Fruit fly (Drosophila melanogaster): Measurements from ENCODE around the gene CG33725.

Gene CG33725

DNA sequence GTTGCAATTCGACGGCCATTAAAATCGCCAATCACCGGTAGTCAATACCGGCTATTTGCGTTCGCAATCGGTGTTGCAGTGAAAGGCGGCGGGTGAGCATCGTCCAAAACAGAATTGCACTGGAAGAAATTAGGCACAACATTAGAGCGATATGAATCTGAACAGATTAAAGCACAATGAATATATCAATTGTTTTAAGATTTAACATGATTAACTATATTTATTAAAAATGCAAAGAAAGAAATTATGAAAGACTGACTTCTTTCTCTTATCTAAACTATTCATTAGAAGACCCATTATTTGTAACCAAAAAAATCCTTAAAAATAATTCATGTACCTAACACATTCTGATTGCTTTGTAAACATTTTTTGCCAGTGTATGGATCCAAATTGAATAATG, 34.9 kb upstream of the CG33725 start:
- TF ChIP-seq Hnf4 (GFP tag; optimal IDR thresholded peaks at IDR 0.05) (no peak), pan (optimal IDR thresholded peaks at IDR 0.05) (no peak)

DNA sequence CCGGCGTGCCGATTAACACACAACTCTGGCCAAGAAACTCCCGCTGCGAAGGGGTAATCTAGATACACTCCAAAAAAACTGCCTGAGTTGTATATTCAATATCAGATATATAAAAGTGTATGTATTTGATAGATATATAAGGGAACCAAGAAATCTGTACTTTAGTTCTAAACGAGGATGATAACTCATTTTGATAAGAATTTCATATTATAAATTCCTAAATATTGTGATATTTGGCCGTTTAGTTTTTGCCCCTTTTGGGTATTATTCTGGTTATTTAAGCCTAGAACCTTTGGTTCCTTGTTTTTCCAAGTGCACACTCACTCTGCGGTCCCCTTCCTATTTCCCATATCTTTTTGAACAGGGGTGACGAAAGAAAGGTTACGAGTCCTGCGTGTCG, 28.9 kb upstream of the CG33725 start:
- TF ChIP-seq lola (GFP tag; optimal IDR thresholded peaks at IDR 0.05) (no peak), Abd-B (GFP tag; optimal IDR thresholded peaks at IDR 0.05) (no peak), fru (GFP tag; optimal IDR thresholded peaks at IDR 0.05) (no peak), usp (GFP tag; optimal IDR thresholded peaks at IDR 0.05) (no peak), woc (GFP tag; optimal IDR thresholded peaks at IDR 0.05) (no peak), sage (GFP tag; optimal IDR thresholded peaks at IDR 0.05) (no peak), dsf (GFP tag; optimal IDR thresholded peaks at IDR 0.05; ENCODE audit: borderline replicate concordance) (no peak), br (GFP tag; optimal IDR thresholded peaks at IDR 0.05) (no peak)

DNA sequence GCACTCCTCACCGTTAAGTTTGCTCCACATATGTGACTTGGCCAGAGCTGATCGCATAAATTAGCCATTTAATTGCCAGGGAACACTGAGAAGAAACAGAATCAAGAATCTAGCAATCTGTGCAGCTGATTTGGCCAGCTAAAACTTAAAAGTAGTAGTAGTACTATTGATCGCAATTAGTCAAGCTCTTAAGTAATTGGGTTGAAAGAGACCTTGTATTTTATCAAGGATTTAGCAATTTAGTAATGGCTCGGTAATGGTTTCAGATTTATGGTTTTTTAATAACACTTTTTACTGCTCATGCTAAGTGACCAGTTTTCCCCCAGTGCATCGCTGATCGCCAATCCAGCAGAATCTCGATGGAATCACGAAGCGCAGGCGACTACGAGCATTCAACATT, 27.4 kb upstream of the CG33725 start:
- TF ChIP-seq GATAd (GFP tag; optimal IDR thresholded peaks at IDR 0.05), result no peak
- no peak for TF ChIP-seq foxo (GFP tag; optimal IDR thresholded peaks at IDR 0.05)
- no peak for TF ChIP-seq HLH106 (tag; optimal IDR thresholded peaks at IDR 0.05)
- no peak for TF ChIP-seq brk (GFP tag; optimal IDR thresholded peaks at IDR 0.05)
- no peak for TF ChIP-seq Myc (optimal IDR thresholded peaks at IDR 0.05)
- no peak for TF ChIP-seq h (GFP tag; optimal IDR thresholded peaks at IDR 0.05)
- no peak for TF ChIP-seq OdsH (GFP tag; optimal IDR thresholded peaks at IDR 0.05)
- no peak for TF ChIP-seq Hnf4 (GFP tag; optimal IDR thresholded peaks at IDR 0.05)
- no peak for TF ChIP-seq dl (GFP tag; optimal IDR thresholded peaks at IDR 0.05; ENCODE audit: insufficient read depth in 1 of 2, partially characterized antibody in 2 of 2)
- TF ChIP-seq dmrt93B (GFP tag; optimal IDR thresholded peaks at IDR 0.05), result no peak
- TF ChIP-seq Dif (GFP tag; optimal IDR thresholded peaks at IDR 0.05; ENCODE audit: partially characterized antibody), result no peak
- no peak for TF ChIP-seq Vsx2 (GFP tag; optimal IDR thresholded peaks at IDR 0.05; ENCODE audit: partially characterized antibody)
- no peak for TF ChIP-seq br (GFP tag; optimal IDR thresholded peaks at IDR 0.05)
- no peak for TF ChIP-seq sage (GFP tag; optimal IDR thresholded peaks at IDR 0.05)
- TF ChIP-seq Hr78 (GFP tag; optimal IDR thresholded peaks at IDR 0.05), result no peak
- no peak for TF ChIP-seq CG9705 (GFP tag; optimal IDR thresholded peaks at IDR 0.05)
- no peak for TF ChIP-seq Rel (GFP tag; optimal IDR thresholded peaks at IDR 0.05)
- no peak for TF ChIP-seq Rel (tag; optimal IDR thresholded peaks at IDR 0.05)
- TF ChIP-seq Dfd (GFP tag; optimal IDR thresholded peaks at IDR 0.05), result no peak
- no peak for TF ChIP-seq dsf (GFP tag; optimal IDR thresholded peaks at IDR 0.05; ENCODE audit: borderline replicate concordance)

DNA sequence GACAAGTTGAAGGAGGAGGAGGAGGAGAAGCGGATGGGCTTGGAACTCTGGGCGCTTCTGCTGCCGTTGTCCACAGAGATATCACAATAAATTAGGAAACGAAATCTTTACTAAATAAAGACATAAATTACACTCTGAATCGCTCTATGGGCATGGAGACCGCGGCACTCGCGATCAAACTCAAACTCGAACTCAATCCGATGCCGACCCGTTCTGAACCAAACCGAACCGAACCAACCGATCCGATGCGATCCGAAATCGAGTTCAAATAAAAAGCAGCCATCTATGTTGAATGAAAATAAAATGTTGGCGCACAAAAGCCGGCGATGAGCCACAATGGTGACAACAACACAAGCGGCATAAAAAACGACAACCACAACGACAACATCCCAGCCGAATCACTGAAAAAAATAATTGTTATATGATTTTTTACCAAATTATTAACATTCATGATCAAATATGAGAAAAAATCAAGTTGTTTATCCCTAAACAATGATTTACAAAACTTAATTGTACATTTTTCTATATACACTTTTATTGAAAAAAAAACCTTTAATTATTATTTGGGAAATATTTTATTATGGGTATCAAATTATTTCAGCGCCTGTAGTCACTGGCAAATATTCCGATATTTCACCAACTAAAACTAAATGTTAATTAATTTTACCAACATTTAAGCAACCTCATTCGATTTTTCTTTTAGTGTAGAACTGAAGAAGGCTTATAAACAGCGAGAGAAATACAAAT, 25.3 kb upstream of the CG33725 start:
- TF ChIP-seq Hr83 (GFP tag; optimal IDR thresholded peaks at IDR 0.05; ENCODE audit: poor library complexity, severe bottlenecking), result no peak
- no peak for TF ChIP-seq CG9705 (GFP tag; optimal IDR thresholded peaks at IDR 0.05)
- no peak for TF ChIP-seq Abd-B (GFP tag; optimal IDR thresholded peaks at IDR 0.05)
- no peak for TF ChIP-seq Vsx2 (GFP tag; optimal IDR thresholded peaks at IDR 0.05; ENCODE audit: partially characterized antibody)
- no peak for TF ChIP-seq Hr78 (GFP tag; optimal IDR thresholded peaks at IDR 0.05)
- no peak for TF ChIP-seq lola (GFP tag; optimal IDR thresholded peaks at IDR 0.05)
- peak; percentile 59 for TF ChIP-seq h (GFP tag; optimal IDR thresholded peaks at IDR 0.05)
- TF ChIP-seq sv (GFP tag; optimal IDR thresholded peaks at IDR 0.05), result peak; percentile 24
- no peak for TF ChIP-seq GATAd (GFP tag; optimal IDR thresholded peaks at IDR 0.05)
- peak in 1 of 2 experiments; percentile 56 for TF ChIP-seq foxo (GFP tag; optimal IDR thresholded peaks at IDR 0.05)
- TF ChIP-seq HLH106 (tag; optimal IDR thresholded peaks at IDR 0.05), result peak; percentile 56
- TF ChIP-seq woc (GFP tag; optimal IDR thresholded peaks at IDR 0.05), result peak; percentile 35
- peak; percentile 42 for TF ChIP-seq ey (GFP tag; optimal IDR thresholded peaks at IDR 0.05)
- TF ChIP-seq Jra (GFP tag; optimal IDR thresholded peaks at IDR 0.05), result no peak
- TF ChIP-seq usp (GFP tag; optimal IDR thresholded peaks at IDR 0.05), result no peak
- TF ChIP-seq Sp1 (GFP tag; optimal IDR thresholded peaks at IDR 0.05), result peak; percentile 58
- TF ChIP-seq brk (GFP tag; optimal IDR thresholded peaks at IDR 0.05), result no peak
- no peak for TF ChIP-seq sage (GFP tag; optimal IDR thresholded peaks at IDR 0.05)
- no peak for TF ChIP-seq jim (GFP tag; optimal IDR thresholded peaks at IDR 0.05)
- TF ChIP-seq Hnf4 (GFP tag; optimal IDR thresholded peaks at IDR 0.05), result peak; percentile 14
- TF ChIP-seq br (GFP tag; optimal IDR thresholded peaks at IDR 0.05), result peak; percentile 10
- no peak for TF ChIP-seq pan (optimal IDR thresholded peaks at IDR 0.05)
- TF ChIP-seq Dif (GFP tag; optimal IDR thresholded peaks at IDR 0.05; ENCODE audit: partially characterized antibody), result no peak
- no peak for TF ChIP-seq Mio (GFP tag; optimal IDR thresholded peaks at IDR 0.05)
- TF ChIP-seq fru (GFP tag; optimal IDR thresholded peaks at IDR 0.05), result peak; percentile 51
- TF ChIP-seq N (GFP tag; optimal IDR thresholded peaks at IDR 0.05), result no peak
- no peak for TF ChIP-seq Myc (optimal IDR thresholded peaks at IDR 0.05)
- TF ChIP-seq OdsH (GFP tag; optimal IDR thresholded peaks at IDR 0.05), result peak; percentile 48
- TF ChIP-seq Dfd (GFP tag; optimal IDR thresholded peaks at IDR 0.05), result peak; percentile 10
- TF ChIP-seq dl (GFP tag; optimal IDR thresholded peaks at IDR 0.05; ENCODE audit: insufficient read depth in 1 of 2, partially characterized antibody in 2 of 2), result no peak
- no peak for TF ChIP-seq CrebA (GFP tag; optimal IDR thresholded peaks at IDR 0.05; ENCODE audit: borderline replicate concordance)
- peak; percentile 39 for TF ChIP-seq rgr (GFP tag; optimal IDR thresholded peaks at IDR 0.05)
- TF ChIP-seq tai (GFP tag; optimal IDR thresholded peaks at IDR 0.05), result no peak
- TF ChIP-seq Rel (GFP tag; optimal IDR thresholded peaks at IDR 0.05), result no peak
- TF ChIP-seq Rel (tag; optimal IDR thresholded peaks at IDR 0.05), result no peak
- TF ChIP-seq psq (GFP tag; optimal IDR thresholded peaks at IDR 0.05), result peak; percentile 55
- no peak for TF ChIP-seq dsf (GFP tag; optimal IDR thresholded peaks at IDR 0.05; ENCODE audit: borderline replicate concordance)
- no peak for TF ChIP-seq dmrt93B (GFP tag; optimal IDR thresholded peaks at IDR 0.05)
- no peak for TF ChIP-seq CG32264 (GFP tag; optimal IDR thresholded peaks at IDR 0.05)
